Worm (Caenorhabditis elegans) whole organism, L4 larva: ENCODE data around the gene srt-11.

ENCODE experiments used
- F26F4.8 ChIP-seq: fragments of 200-800 bp; sonication (Bioruptor generic); conservative IDR thresholded peaks from 2 replicates; pipeline ENCODE4 v1.3.6; 2022; ENCODE audit warnings: missing genetic modification characterization, missing compliant biosample characterization
- F37D6.2 ChIP-seq: sonication (generic microtip); optimal IDR thresholded peaks from 2 replicates; lab custom pipeline; 2016; ENCODE audit warnings: mild to moderate bottlenecking, missing genetic modification characterization, missing compliant biosample characterization
- R02D3.7 ChIP-seq: fragments of 150-350 bp; sonication (generic microtip); optimal IDR thresholded peaks from 3 replicates; lab custom pipeline; 2014; ENCODE audit warnings: missing biosample characterization, missing genetic modification characterization
- T20F7.1 ChIP-seq: fragments of 200-800 bp; sonication (Bioruptor generic); optimal IDR thresholded peaks from 2 replicates; lab custom pipeline; 2018; ENCODE audit warnings: mild to moderate bottlenecking, missing genetic modification characterization, missing compliant biosample characterization
- T26A8.4 ChIP-seq: fragments of 200-800 bp; sonication (Bioruptor generic); IDR thresholded peaks from 2 replicates; pipeline ENCODE4 v1.3.6; 2022; ENCODE audit warnings: missing genetic modification characterization, missing compliant biosample characterization
- Y105C5A.15 ChIP-seq: fragments of 200-800 bp; sonication (Bioruptor generic); IDR thresholded peaks from 2 replicates; pipeline ENCODE4 v1.3.6; 2022; ENCODE audit warnings: missing genetic modification characterization, missing compliant biosample characterization
- ZK546.5 ChIP-seq, 2 experiments: sonication (generic microtip); optimal IDR thresholded peaks; 2 replicates each; lab custom pipeline; 2017; ENCODE audit warnings: missing biosample characterization in 2 of 2, missing genetic modification characterization in 2 of 2
- aly-2 ChIP-seq: sonication (generic microtip); optimal IDR thresholded peaks from 2 replicates; lab custom pipeline; 2018; ENCODE audit warnings: missing biosample characterization, missing genetic modification characterization
- arid-1 ChIP-seq: fragments of 200-800 bp; sonication (Bioruptor generic); conservative IDR thresholded peaks from 2 replicates; pipeline ENCODE4 v1.3.6; 2022; ENCODE audit warnings: missing genetic modification reagents, missing genetic modification characterization, missing compliant biosample characterization
- ceh-20 ChIP-seq: fragments of 200-800 bp; sonication (Bioruptor generic); IDR thresholded peaks from 2 replicates; pipeline ENCODE4 v1.3.6; 2022; ENCODE audit warnings: missing genetic modification reagents, missing genetic modification characterization, missing compliant biosample characterization
- ceh-28 ChIP-seq: fragments of 150-350 bp; optimal IDR thresholded peaks from 2 replicates; lab custom pipeline; 2014; ENCODE audit warnings: missing biosample characterization, missing genetic modification reagents, missing genetic modification characterization
- ceh-32 ChIP-seq: sonication (generic microtip); optimal IDR thresholded peaks from 2 replicates; lab custom pipeline; 2016; ENCODE audit warnings: mild to moderate bottlenecking, missing genetic modification characterization, missing compliant biosample characterization; ENCODE audit not compliant: poor library complexity
- ceh-44 ChIP-seq: fragments of 200-800 bp; sonication (Bioruptor generic); IDR thresholded peaks from 2 replicates; pipeline ENCODE4 v1.3.6; 2022; ENCODE audit warnings: missing genetic modification reagents, missing genetic modification characterization, missing compliant biosample characterization
- ceh-62 ChIP-seq: sonication (generic microtip); optimal IDR thresholded peaks from 2 replicates; lab custom pipeline; 2017; ENCODE audit warnings: missing biosample characterization, missing genetic modification characterization
- ces-1 ChIP-seq: fragments of 150-350 bp; sonication (generic microtip); optimal IDR thresholded peaks from 4 replicates; lab custom pipeline; 2014; ENCODE audit warnings: missing biosample characterization, missing genetic modification reagents, missing genetic modification characterization
- daf-19 ChIP-seq: fragments of 200-800 bp; sonication (Bioruptor generic); conservative IDR thresholded peaks from 2 replicates; pipeline ENCODE4 v1.3.6; 2022; ENCODE audit warnings: missing genetic modification characterization, missing compliant biosample characterization
- daf-8 ChIP-seq: fragments of 200-800 bp; sonication (Bioruptor generic); IDR thresholded peaks from 2 replicates; pipeline ENCODE4 v1.3.6; 2022; ENCODE audit warnings: missing genetic modification characterization, missing compliant biosample characterization
- dmd-8 ChIP-seq: fragments of 200-800 bp; sonication (Bioruptor generic); IDR thresholded peaks from 2 replicates; pipeline ENCODE4 v1.3.6; 2022; ENCODE audit warnings: missing genetic modification characterization, missing compliant biosample characterization
- dpl-1 ChIP-seq: fragments of 150-350 bp; optimal IDR thresholded peaks from 2 replicates; lab custom pipeline; 2014; ENCODE audit warnings: missing biosample characterization, missing genetic modification reagents, missing genetic modification characterization
- duxl-1 ChIP-seq: sonication (generic microtip); optimal IDR thresholded peaks from 2 replicates; lab custom pipeline; 2016; ENCODE audit warnings: mild to moderate bottlenecking, missing genetic modification characterization, moderate library complexity, missing compliant biosample characterization; ENCODE audit not compliant: poor library complexity
- fkh-10 ChIP-seq: fragments of 150-350 bp; optimal IDR thresholded peaks from 2 replicates; lab custom pipeline; 2014; ENCODE audit warnings: missing biosample characterization, missing genetic modification reagents, missing genetic modification characterization
- gei-8 ChIP-seq: fragments of 200-800 bp; sonication (Bioruptor generic); optimal IDR thresholded peaks from 2 replicates; lab custom pipeline; 2018; ENCODE audit warnings: mild to moderate bottlenecking, missing genetic modification characterization, missing compliant biosample characterization
- hmg-1.1 ChIP-seq: fragments of 200-800 bp; sonication (Bioruptor generic); IDR thresholded peaks from 2 replicates; pipeline ENCODE4 v1.3.6; 2022; ENCODE audit warnings: missing genetic modification reagents, missing genetic modification characterization, missing compliant biosample characterization
- jun-1 ChIP-seq: fragments of 150-350 bp; optimal IDR thresholded peaks from 2 replicates; lab custom pipeline; 2014; ENCODE audit warnings: missing biosample characterization, missing genetic modification reagents, missing genetic modification characterization
- lim-7 ChIP-seq: fragments of 200-800 bp; sonication (Bioruptor generic); IDR thresholded peaks from 2 replicates; pipeline ENCODE4 v1.3.6; 2022; ENCODE audit warnings: missing genetic modification characterization, missing compliant biosample characterization
- lin-13 ChIP-seq: fragments of 150-350 bp; optimal IDR thresholded peaks from 2 replicates; lab custom pipeline; 2014; ENCODE audit warnings: missing biosample characterization, missing genetic modification reagents, missing genetic modification characterization
- lin-15B ChIP-seq: fragments of 150-350 bp; sonication (generic microtip); optimal IDR thresholded peaks from 3 replicates; lab custom pipeline; 2014; ENCODE audit warnings: missing biosample characterization, missing genetic modification characterization
- lin-29 ChIP-seq: fragments of 200-800 bp; sonication (Bioruptor generic); IDR thresholded peaks from 2 replicates; pipeline ENCODE4 v1.3.6; 2022; ENCODE audit warnings: missing genetic modification reagents, missing genetic modification characterization, missing compliant biosample characterization
- lir-3 ChIP-seq: sonication (generic microtip); optimal IDR thresholded peaks from 2 replicates; lab custom pipeline; 2016; ENCODE audit warnings: mild to moderate bottlenecking, missing genetic modification characterization, missing compliant biosample characterization
- lsy-2 ChIP-seq, 2 experiments: fragments of 150-350 bp in 1 of 2; sonication (generic microtip) in 1 of 2; optimal IDR thresholded peaks; 2 replicates each; lab custom pipeline; 2014 to 2017; ENCODE audit warnings: missing biosample characterization in 2 of 2, missing genetic modification characterization in 2 of 2
- madf-9 ChIP-seq: fragments of 200-800 bp; sonication (Bioruptor generic); conservative IDR thresholded peaks from 2 replicates; pipeline ENCODE4 v1.3.6; 2022; ENCODE audit warnings: missing genetic modification reagents, missing genetic modification characterization, missing compliant biosample characterization
- mes-2 ChIP-seq: sonication (generic microtip); optimal IDR thresholded peaks from 2 replicates; lab custom pipeline; 2016; ENCODE audit warnings: missing genotype, mild to moderate bottlenecking, missing genetic modification characterization, missing compliant biosample characterization; ENCODE audit not compliant: poor library complexity, severe bottlenecking
- nhr-102 ChIP-seq: sonication (generic microtip); optimal IDR thresholded peaks from 2 replicates; lab custom pipeline; 2016; ENCODE audit warnings: mild to moderate bottlenecking, missing genetic modification characterization, moderate library complexity, missing compliant biosample characterization
- nhr-11 ChIP-seq: fragments of 150-350 bp; optimal IDR thresholded peaks from 2 replicates; lab custom pipeline; 2014; ENCODE audit warnings: missing biosample characterization, missing genetic modification characterization
- nhr-237 ChIP-seq: sonication (generic microtip); optimal IDR thresholded peaks from 2 replicates; lab custom pipeline; 2017; ENCODE audit warnings: missing biosample characterization, missing genetic modification characterization
- nhr-41 ChIP-seq: fragments of 200-800 bp; sonication (Bioruptor generic); IDR thresholded peaks from 2 replicates; pipeline ENCODE4 v1.3.6; 2022; ENCODE audit warnings: missing genetic modification reagents, missing genetic modification characterization, missing compliant biosample characterization
- set-16 ChIP-seq: fragments of 200-800 bp; sonication (Bioruptor generic); IDR thresholded peaks from 2 replicates; pipeline ENCODE4 v1.3.6; 2022; ENCODE audit warnings: missing genetic modification reagents, missing genetic modification characterization, missing compliant biosample characterization
- snpc-1.2 ChIP-seq: fragments of 200-800 bp; sonication (Bioruptor generic); IDR thresholded peaks from 2 replicates; pipeline ENCODE4 v1.3.6; 2022; ENCODE audit warnings: missing genetic modification reagents, missing genetic modification characterization, missing compliant biosample characterization
- snpc-4 ChIP-seq: fragments of 150-350 bp; optimal IDR thresholded peaks from 2 replicates; lab custom pipeline; 2014; ENCODE audit warnings: missing biosample characterization, missing genetic modification characterization
- spr-3 ChIP-seq: fragments of 200-800 bp; sonication (Bioruptor generic); optimal IDR thresholded peaks from 2 replicates; lab custom pipeline; 2018; ENCODE audit warnings: mild to moderate bottlenecking, missing genetic modification characterization, missing compliant biosample characterization
- tag-97 ChIP-seq: fragments of 200-800 bp; sonication (Bioruptor generic); IDR thresholded peaks from 2 replicates; pipeline ENCODE4 v1.3.6; 2022; ENCODE audit warnings: missing genetic modification characterization, missing compliant biosample characterization
- unc-130 ChIP-seq: sonication (generic microtip); optimal IDR thresholded peaks from 2 replicates; lab custom pipeline; 2016; ENCODE audit warnings: missing genetic modification reagents, missing genetic modification characterization, missing compliant biosample characterization
- unc-62 ChIP-seq, 3 experiments: fragments of 150-350 bp in 1 of 3; sonication (generic microtip); optimal IDR thresholded peaks in 2 of 3; peaks in 1 of 3; 1 replicate in 1 of 3; 2 replicates in 2 of 3; lab custom pipeline; 2014 to 2017; ENCODE audit warnings: missing biosample characterization in 3 of 3, missing genetic modification characterization in 3 of 3, missing genetic modification reagents in 3 of 3, missing genotype in 1 of 3
- vab-7 ChIP-seq: fragments of 200-800 bp; sonication (Bioruptor generic); IDR thresholded peaks from 2 replicates; pipeline ENCODE4 v1.3.6; 2022; ENCODE audit warnings: missing genetic modification reagents, missing genetic modification characterization, missing compliant biosample characterization
- zag-1 ChIP-seq: fragments of 150-350 bp; optimal IDR thresholded peaks from 2 replicates; lab custom pipeline; 2014; ENCODE audit warnings: missing biosample characterization, missing genetic modification characterization
- zfp-2 ChIP-seq: sonication (generic microtip); optimal IDR thresholded peaks from 2 replicates; lab custom pipeline; 2016; ENCODE audit warnings: mild to moderate bottlenecking, missing genetic modification characterization, missing compliant biosample characterization
- zfp-3 ChIP-seq: fragments of 200-800 bp; sonication (Bioruptor generic); conservative IDR thresholded peaks from 2 replicates; pipeline ENCODE4 v1.3.6; 2022; ENCODE audit warnings: missing genetic modification reagents, missing genetic modification characterization, missing compliant biosample characterization
- zip-11 ChIP-seq: fragments of 200-800 bp; sonication (Bioruptor generic); IDR thresholded peaks from 2 replicates; pipeline ENCODE4 v1.3.6; 2022; ENCODE audit warnings: missing genetic modification characterization, missing compliant biosample characterization
- zip-2 ChIP-seq: fragments of 150-350 bp; optimal IDR thresholded peaks from 2 replicates; lab custom pipeline; 2014; ENCODE audit warnings: missing biosample characterization, missing genetic modification characterization

Gene srt-11

ce11 chrII:14804259-14804899 is 1.4 kb upstream of the srt-11 start, which contains the start of gene W01D2.3 (continued):
- TF ChIP-seq snpc-1.2 (GFP tag; lab: Robert Waterston, UW) (no peak), lin-29 (peak; percentile 38; the same call in 1 of the 2 replicates), hmg-1.1 (GFP tag; lab: Robert Waterston, UW) (peak; percentile 87), T26A8.4 (GFP tag; lab: Robert Waterston, UW) (peak; percentile 92), jun-1 (tag; lab: Kevin White, UChicago) (no peak), set-16 (no peak; the same call in 1 of the 2 replicates), ceh-28 (tag; lab: Kevin White, UChicago) (peak; percentile 35), daf-19 (GFP tag; lab: Robert Waterston, UW) (peak; percentile 85; the same call in 1 of the 2 replicates), F37D6.2 (peak; percentile 76), ces-1 (GFP tag; lab: Kevin White, UChicago) (no peak), nhr-11 (tag; lab: Kevin White, UChicago) (no peak), mes-2 (tag; lab: Kevin White, UChicago) (peak; percentile 74), spr-3 (GFP tag; lab: Kevin White, UChicago) (peak; percentile 87), zfp-2 (peak; percentile 29), zfp-3 (GFP tag; lab: Robert Waterston, UW) (0 out of 2 replicates have a peak, but pooled peaks have one; percentile 51), lsy-2 (tag; optimal IDR thresholded peaks at IDR 0.05; lab: Kevin White, UChicago) (peak in 1 of 2 experiments; percentile 70), lir-3 (tag; lab: Kevin White, UChicago) (peak; percentile 77), F26F4.8 (GFP tag; lab: Robert Waterston, UW) (peak; percentile 4; the same call in 1 of the 2 replicates), tag-97 (no peak), zag-1 (no peak), dpl-1 (peak; percentile 42), fkh-10 (GFP tag; lab: Kevin White, UChicago) (no peak), arid-1 (peak; percentile 62; the same call in 1 of the 2 replicates), R02D3.7 (tag; lab: Kevin White, UChicago) (no peak), nhr-41 (GFP tag; lab: Robert Waterston, UW) (peak; percentile 17; the same call in 1 of the 2 replicates), aly-2 (tag; lab: Kevin White, UChicago) (peak; percentile 71), T20F7.1 (GFP tag; lab: Kevin White, UChicago) (no peak), unc-130 (GFP tag; lab: Kevin White, UChicago) (no peak), ceh-62 (tag; lab: Kevin White, UChicago) (peak; percentile 23), lim-7 (GFP tag; lab: Robert Waterston, UW) (peak; percentile 74; the same call in 1 of the 2 replicates), unc-62 (GFP tag; optimal IDR thresholded peaks at IDR 0.05 in 1 of 2; lab: Kevin White, UChicago) (peak in 1 of 2 experiments; percentile 93), unc-62 (tag; optimal IDR thresholded peaks at IDR 0.05; lab: Kevin White, UChicago) (no peak), dmd-8 (GFP tag; lab: Robert Waterston, UW) (0 out of 2 replicates have a peak, but pooled peaks have one; percentile 36), ceh-20 (no peak; the same call in 1 of the 2 replicates), zip-11 (no peak), daf-8 (GFP tag; lab: Robert Waterston, UW) (no peak), lin-15B (tag; lab: Kevin White, UChicago) (no peak), vab-7 (GFP tag; lab: Robert Waterston, UW) (peak; percentile 77), lin-13 (GFP tag; lab: Kevin White, UChicago) (no peak), ceh-32 (peak; percentile 11), nhr-102 (tag; lab: Kevin White, UChicago) (peak; percentile 92), ZK546.5 (tag; optimal IDR thresholded peaks at IDR 0.05; lab: Kevin White, UChicago) (no peak), zip-2 (peak; percentile 67), gei-8 (GFP tag; lab: Kevin White, UChicago) (peak; percentile 72), Y105C5A.15 (0 out of 2 replicates have a peak, but pooled peaks have one; percentile 23), nhr-237 (tag; lab: Kevin White, UChicago) (no peak), snpc-4 (peak; percentile 98), duxl-1 (tag; lab: Kevin White, UChicago) (peak; percentile 69), ceh-44 (GFP tag; lab: Robert Waterston, UW) (no peak), madf-9 (peak; percentile 53; the same call in 1 of the 2 replicates)
